Worm (Caenorhabditis elegans): ENCODE measurements around the gene Y38A10A.2.

- TF ChIP-seq sox-2 (GFP tag; IDR thresholded peaks at IDR 0.05) = no peak
- TF ChIP-seq hlh-13 (GFP tag; optimal IDR thresholded peaks at IDR 0.05) = no peak
- no peak for TF ChIP-seq ttx-3 (tag; optimal IDR thresholded peaks at IDR 0.05)
- no peak for TF ChIP-seq F13H6.1 (tag; optimal IDR thresholded peaks at IDR 0.05)
- TF ChIP-seq pros-1 (tag; optimal IDR thresholded peaks at IDR 0.05) = no peak
- TF ChIP-seq zip-5 (tag; optimal IDR thresholded peaks at IDR 0.05) = no peak
- no peak for TF ChIP-seq lin-11 (tag; optimal IDR thresholded peaks at IDR 0.05)
- TF ChIP-seq rnt-1 (tag; optimal IDR thresholded peaks at IDR 0.05) = no peak
- no peak for TF ChIP-seq T23F11.4 (GFP tag; optimal IDR thresholded peaks at IDR 0.05)
These were observed 44.2 kb downstream of the Y38A10A.2 start, which contains the start of gene picc-1 for ce11 chrV:6018944-6019450.

All from whole organism, late embryonic.